Fruit fly (Drosophila melanogaster) whole organism, prepupa: ENCODE data around the gene Naa40.
A peak's percentile ranks its signal among the peaks of the same experiment; 100 is the strongest.

Source experiments
- Blimp-1 ChIP-seq: fragments of 200-800 bp; sonication (Bioruptor generic); optimal IDR thresholded peaks from 3 replicates; lab custom pipeline; 2017; ENCODE audit warnings: missing biosample characterization, missing genetic modification characterization, mild to moderate bottlenecking, moderate library complexity, missing genetic modification reagents
- CG10631 ChIP-seq: fragments of 200-800 bp; sonication (Bioruptor generic); optimal IDR thresholded peaks from 2 replicates; lab custom pipeline; 2016; ENCODE audit warnings: missing biosample characterization, missing genetic modification characterization
- CG10669 ChIP-seq: fragments of 200-800 bp; sonication (Bioruptor generic); optimal IDR thresholded peaks from 3 replicates; lab custom pipeline; 2018; ENCODE audit warnings: missing biosample characterization, mild to moderate bottlenecking, missing genetic modification characterization, moderate library complexity
- CG11294 ChIP-seq: fragments of 200-800 bp; sonication (Bioruptor generic); IDR thresholded peaks from 2 replicates; pipeline ENCODE4 v1.3.6; 2022; ENCODE audit warnings: missing biosample characterization, missing genetic modification characterization
- CG11762 ChIP-seq: fragments of 200-800 bp; sonication (Bioruptor generic); optimal IDR thresholded peaks from 3 replicates; lab custom pipeline; 2016; ENCODE audit warnings: missing biosample characterization, missing genetic modification characterization; ENCODE audit not compliant: insufficient read depth
- CG11902 ChIP-seq: fragments of 200-800 bp; sonication (Bioruptor generic); optimal IDR thresholded peaks from 3 replicates; lab custom pipeline; 2016; ENCODE audit warnings: missing biosample characterization, missing genetic modification characterization
- CG1621 ChIP-seq: fragments of 200-800 bp; sonication (Bioruptor generic); optimal IDR thresholded peaks from 3 replicates; lab custom pipeline; 2018; ENCODE audit warnings: missing biosample characterization, mild to moderate bottlenecking, missing genetic modification characterization
- CG16779 ChIP-seq: fragments of 200-800 bp; sonication (Bioruptor generic); optimal IDR thresholded peaks from 3 replicates; lab custom pipeline; 2017; ENCODE audit warnings: missing biosample characterization, mild to moderate bottlenecking, missing genetic modification characterization
- CG31627 ChIP-seq: fragments of 200-800 bp; sonication (Bioruptor generic); optimal IDR thresholded peaks from 3 replicates; lab custom pipeline; 2016; ENCODE audit warnings: missing biosample characterization, missing genetic modification characterization
- CG34406 ChIP-seq: fragments of 200-800 bp; sonication (Bioruptor generic); optimal IDR thresholded peaks from 3 replicates; lab custom pipeline; 2016; ENCODE audit warnings: missing biosample characterization, missing genetic modification characterization
- CG3919 ChIP-seq: fragments of 200-800 bp; sonication (Bioruptor generic); optimal IDR thresholded peaks from 3 replicates; lab custom pipeline; 2016; ENCODE audit warnings: missing biosample characterization, missing genetic modification characterization
- CG6792 ChIP-seq: fragments of 200-800 bp; sonication (Bioruptor generic); optimal IDR thresholded peaks from 3 replicates; lab custom pipeline; 2016; ENCODE audit warnings: missing biosample characterization, missing genetic modification characterization
- CG6808 ChIP-seq: fragments of 200-800 bp; sonication (Bioruptor generic); optimal IDR thresholded peaks from 3 replicates; lab custom pipeline; 2017; ENCODE audit warnings: missing biosample characterization, missing genetic modification characterization, mild to moderate bottlenecking, moderate library complexity, missing genetic modification reagents
- CG7368 ChIP-seq: fragments of 200-800 bp; sonication (Bioruptor generic); optimal IDR thresholded peaks from 3 replicates; lab custom pipeline; 2016; ENCODE audit warnings: missing biosample characterization, missing genetic modification characterization
- CG8119 ChIP-seq: fragments of 200-800 bp; sonication (Bioruptor generic); IDR thresholded peaks from 3 replicates; pipeline ENCODE4 v1.3.6; 2022; ENCODE audit warnings: missing biosample characterization, missing genetic modification characterization
- CG8319 ChIP-seq: fragments of 200-800 bp; sonication (Bioruptor generic); optimal IDR thresholded peaks from 3 replicates; lab custom pipeline; 2016; ENCODE audit warnings: missing biosample characterization, missing genetic modification characterization
- CG9139 ChIP-seq: fragments of 200-800 bp; sonication (Bioruptor generic); optimal IDR thresholded peaks from 3 replicates; lab custom pipeline; 2017; ENCODE audit warnings: missing biosample characterization, mild to moderate bottlenecking, missing genetic modification characterization
- Eip78C ChIP-seq: fragments of 200-800 bp; sonication (Bioruptor generic); peaks from one replicate; lab custom pipeline; 2016; ENCODE audit warnings: missing biosample characterization, missing genetic modification characterization
- Eip93F ChIP-seq: fragments of 200-800 bp; sonication (Bioruptor generic); optimal IDR thresholded peaks from 2 replicates; lab custom pipeline; 2016; ENCODE audit warnings: missing biosample characterization, mild to moderate bottlenecking, missing genetic modification characterization
- Ets96B ChIP-seq: fragments of 200-800 bp; optimal IDR thresholded peaks from 2 replicates; lab custom pipeline; 2019; ENCODE audit warnings: missing biosample characterization, mild to moderate bottlenecking, missing genetic modification characterization, moderate library complexity
- Gug ChIP-seq: fragments of 200-800 bp; sonication (Bioruptor generic); IDR thresholded peaks from 2 replicates; pipeline ENCODE4 v1.3.6; 2022; ENCODE audit warnings: missing biosample characterization, missing genetic modification characterization
- Hr38 ChIP-seq: sonication (Bioruptor generic); optimal IDR thresholded peaks from 2 replicates; lab custom pipeline; 2016; ENCODE audit warnings: missing biosample characterization, missing genetic modification characterization
- Hr39 ChIP-seq: fragments of 200-800 bp; sonication (Bioruptor generic); optimal IDR thresholded peaks from 2 replicates; lab custom pipeline; 2016; ENCODE audit warnings: missing biosample characterization, missing genetic modification characterization
- Lpt ChIP-seq: fragments of 200-800 bp; sonication (Bioruptor generic); optimal IDR thresholded peaks from 3 replicates; lab custom pipeline; 2016; ENCODE audit warnings: missing biosample characterization, missing genetic modification characterization
- OdsH ChIP-seq: fragments of 200-800 bp; sonication (Bioruptor generic); optimal IDR thresholded peaks from 3 replicates; lab custom pipeline; 2016; ENCODE audit warnings: missing biosample characterization, missing genetic modification characterization
- Sox102F ChIP-seq: fragments of 200-800 bp; sonication (Bioruptor generic); optimal IDR thresholded peaks from 2 replicates; lab custom pipeline; 2016; ENCODE audit warnings: missing biosample characterization, mild to moderate bottlenecking, missing genetic modification characterization
- Sox14 ChIP-seq: fragments of 200-800 bp; sonication (Bioruptor generic); optimal IDR thresholded peaks from 3 replicates; lab custom pipeline; 2016; ENCODE audit warnings: missing biosample characterization, missing genetic modification characterization
- Sox15 ChIP-seq: fragments of 200-800 bp; sonication (Bioruptor generic); optimal IDR thresholded peaks from 3 replicates; lab custom pipeline; 2016; ENCODE audit warnings: missing biosample characterization, missing genetic modification characterization
- achi ChIP-seq: fragments of 200-800 bp; sonication (Bioruptor generic); optimal IDR thresholded peaks from 3 replicates; lab custom pipeline; 2016; ENCODE audit warnings: missing biosample characterization, missing genetic modification characterization
- acj6 ChIP-seq: fragments of 200-800 bp; sonication (Bioruptor generic); optimal IDR thresholded peaks from 3 replicates; lab custom pipeline; 2016; ENCODE audit warnings: missing biosample characterization, missing genetic modification characterization
- dac ChIP-seq: fragments of 200-800 bp; sonication (Bioruptor generic); optimal IDR thresholded peaks from 2 replicates; lab custom pipeline; 2017; ENCODE audit warnings: missing biosample characterization, mild to moderate bottlenecking, missing genetic modification characterization
- eg ChIP-seq: fragments of 200-800 bp; sonication (Bioruptor generic); IDR thresholded peaks from 3 replicates; pipeline ENCODE4 v1.3.6; 2022; ENCODE audit warnings: missing biosample characterization, missing genetic modification characterization
- esn ChIP-seq: fragments of 200-800 bp; sonication (Bioruptor generic); optimal IDR thresholded peaks from 2 replicates; lab custom pipeline; 2016; ENCODE audit warnings: missing biosample characterization, mild to moderate bottlenecking, missing genetic modification characterization, moderate library complexity
- fd59A ChIP-seq: fragments of 200-800 bp; sonication (Bioruptor generic); optimal IDR thresholded peaks from 2 replicates; lab custom pipeline; 2017; ENCODE audit warnings: missing biosample characterization, mild to moderate bottlenecking, missing genetic modification characterization, missing genetic modification reagents
- lz ChIP-seq: fragments of 200-800 bp; sonication (Bioruptor generic); optimal IDR thresholded peaks from 3 replicates; lab custom pipeline; 2016; ENCODE audit warnings: missing biosample characterization, missing genetic modification characterization
- net ChIP-seq: fragments of 200-800 bp; sonication (Bioruptor generic); optimal IDR thresholded peaks from 3 replicates; lab custom pipeline; 2016; ENCODE audit warnings: missing biosample characterization, missing genetic modification characterization
- pdm3 ChIP-seq: fragments of 200-800 bp; sonication (Bioruptor generic); optimal IDR thresholded peaks from 3 replicates; lab custom pipeline; 2016; ENCODE audit warnings: missing biosample characterization, missing genetic modification characterization
- salr ChIP-seq, 2 experiments: fragments of 200-800 bp; sonication (Bioruptor generic); optimal IDR thresholded peaks; 3 replicates each; lab custom pipeline; 2016 to 2018; ENCODE audit warnings: missing biosample characterization in 2 of 2, missing genetic modification characterization in 2 of 2, mild to moderate bottlenecking in 1 of 2
- spab ChIP-seq: fragments of 200-800 bp; sonication (Bioruptor generic); optimal IDR thresholded peaks from 2 replicates; lab custom pipeline; 2017; ENCODE audit warnings: missing biosample characterization, mild to moderate bottlenecking, missing genetic modification characterization, missing genetic modification reagents
- topi ChIP-seq: fragments of 200-800 bp; sonication (Bioruptor generic); optimal IDR thresholded peaks from 3 replicates; lab custom pipeline; 2016; ENCODE audit warnings: missing biosample characterization, missing genetic modification characterization
- vri ChIP-seq: fragments of 200-800 bp; sonication (Bioruptor generic); optimal IDR thresholded peaks from 3 replicates; lab custom pipeline; 2016; ENCODE audit warnings: missing biosample characterization, mild to moderate bottlenecking, missing genetic modification characterization

Gene Naa40

DNA sequence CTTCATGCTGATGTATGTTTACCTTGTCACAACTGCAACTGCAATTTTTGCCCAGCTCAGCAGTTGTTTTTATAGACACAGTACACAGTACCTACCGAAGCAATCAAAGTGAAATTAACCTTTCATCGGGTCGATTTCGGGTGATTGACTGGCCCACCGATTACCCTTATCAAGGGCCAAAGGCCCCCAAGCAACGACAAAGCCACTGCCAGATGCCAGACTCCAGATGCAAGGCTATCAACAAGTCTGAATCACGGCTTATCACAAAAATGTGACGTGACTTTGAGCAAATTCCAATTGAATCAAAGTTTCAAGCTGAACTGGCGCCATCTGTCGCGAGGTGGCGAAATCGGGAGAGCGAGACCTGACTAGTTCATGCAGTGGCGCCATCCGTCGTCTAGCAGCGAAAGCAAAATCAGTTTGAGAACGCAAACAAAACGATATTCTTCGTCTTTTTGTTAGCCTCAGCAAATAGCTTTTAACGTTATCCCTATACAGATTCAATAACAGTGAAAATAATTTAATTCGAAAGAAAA is 7.9 kb downstream of the Naa40 start, which contains the start of gene Obp99b (continued):
- TF ChIP-seq Hr38 (GFP tag; lab: Kevin White, UChicago) (no peak), salr (GFP tag; optimal IDR thresholded peaks at IDR 0.05; lab: Kevin White, UChicago) (peak in 1 of 2 experiments; percentile 74), topi (GFP tag; lab: Kevin White, UChicago) (peak; percentile 66), Eip78C (GFP tag; lab: Kevin White, UChicago) (peak; percentile 91), Gug (GFP tag; lab: Robert Waterston, UW) (peak; percentile 41; the same call in 1 of the 2 replicates), Lpt (GFP tag; lab: Kevin White, UChicago) (peak; percentile 41), CG34406 (GFP tag; lab: Kevin White, UChicago) (peak; percentile 45), vri (GFP tag; lab: Kevin White, UChicago) (peak; percentile 53), Ets96B (tag; lab: Kevin White, UChicago) (peak; percentile 50), lz (GFP tag; lab: Kevin White, UChicago) (peak; percentile 63), CG10631 (no peak), CG11902 (peak; percentile 7), CG31627 (peak; percentile 58), CG6808 (GFP tag; lab: Kevin White, UChicago) (peak; percentile 68), Blimp-1 (no peak), Sox102F (GFP tag; lab: Kevin White, UChicago) (peak; percentile 41), spab (peak; percentile 53), Sox14 (GFP tag; lab: Kevin White, UChicago) (peak; percentile 72), CG16779 (peak; percentile 46), CG6792 (GFP tag; lab: Kevin White, UChicago) (peak; percentile 44), CG11762 (GFP tag; lab: Kevin White, UChicago) (peak; percentile 37), CG11294 (peak; percentile 48; the same call in 1 of the 2 replicates), acj6 (GFP tag; lab: Kevin White, UChicago) (peak; percentile 78), pdm3 (peak; percentile 79), CG8319 (GFP tag; lab: Kevin White, UChicago) (peak; percentile 60)

DNA sequence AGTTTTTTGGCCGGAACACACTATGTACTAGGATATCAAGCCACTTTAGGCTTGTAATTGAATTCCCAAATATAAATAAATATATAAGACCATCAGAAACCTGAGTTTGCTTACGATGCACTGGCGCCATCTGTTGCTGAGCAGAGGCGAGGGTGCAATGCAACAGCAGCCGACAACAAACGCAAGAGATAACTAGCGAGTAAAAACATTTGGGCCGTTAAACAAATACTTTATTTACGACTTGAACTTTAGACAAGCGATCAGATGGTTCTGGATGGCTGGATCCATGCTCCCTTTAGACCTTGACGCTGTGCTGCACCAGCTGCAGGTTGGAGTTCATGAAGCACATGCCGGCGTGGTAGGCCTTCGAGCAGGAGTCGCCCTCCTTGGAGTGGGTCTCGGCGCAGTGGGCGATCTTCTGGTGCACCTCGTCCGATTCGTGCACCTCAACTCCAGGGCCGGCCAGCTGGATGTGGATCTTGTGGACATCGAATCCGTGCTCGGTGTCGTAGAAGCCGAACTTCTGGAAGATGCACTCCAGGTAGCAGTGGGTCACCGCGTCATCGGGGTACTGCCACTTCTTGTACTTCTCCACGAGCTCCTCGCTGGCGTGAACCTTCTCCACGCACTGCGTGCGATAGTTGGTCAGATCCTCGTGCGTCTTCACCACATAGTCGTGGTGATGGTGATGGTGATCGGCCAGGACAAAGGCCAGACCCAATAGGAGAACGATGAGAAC is 8.5 kb downstream of the Naa40 start:
- TF ChIP-seq CG8319 (GFP tag; lab: Kevin White, UChicago) (no peak), Eip78C (GFP tag; lab: Kevin White, UChicago) (peak; percentile 36), CG3919 (GFP tag; lab: Kevin White, UChicago) (peak; percentile 5), OdsH (peak; percentile 6)

DNA sequence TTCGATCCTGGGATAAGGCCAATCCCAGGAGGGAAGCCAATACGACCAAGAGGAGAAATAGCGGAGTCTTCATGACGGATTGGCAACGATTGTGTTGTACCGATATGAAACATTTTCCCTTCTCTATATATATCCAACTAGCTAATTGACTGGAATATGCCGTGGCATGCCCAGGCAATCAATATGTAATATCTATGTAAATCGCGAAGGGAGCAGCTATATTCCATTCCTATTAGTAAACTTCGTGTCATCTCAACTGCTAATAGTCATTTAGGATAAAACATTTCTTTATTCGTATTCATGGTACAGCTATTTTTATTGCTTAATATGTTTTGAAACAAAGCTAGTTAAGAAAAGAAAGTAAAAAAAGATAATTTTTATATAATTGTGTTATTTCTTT is 9.5 kb downstream of the Naa40 start, which contains the start of gene Dup99B:
TSS of gene Dup99B (minus strand) at position 101 of the 400 bp plus-strand sequence.
- TF ChIP-seq CG1621: no peak
- no peak for TF ChIP-seq Hr39
- no peak for TF ChIP-seq CG31627
- TF ChIP-seq Sox102F (GFP tag; lab: Kevin White, UChicago): no peak
- TF ChIP-seq esn (GFP tag; lab: Kevin White, UChicago): no peak
- TF ChIP-seq dac (GFP tag; lab: Kevin White, UChicago): no peak
- TF ChIP-seq CG10669 (GFP tag; lab: Kevin White, UChicago): no peak
- no peak for TF ChIP-seq topi (GFP tag; lab: Kevin White, UChicago)

DNA sequence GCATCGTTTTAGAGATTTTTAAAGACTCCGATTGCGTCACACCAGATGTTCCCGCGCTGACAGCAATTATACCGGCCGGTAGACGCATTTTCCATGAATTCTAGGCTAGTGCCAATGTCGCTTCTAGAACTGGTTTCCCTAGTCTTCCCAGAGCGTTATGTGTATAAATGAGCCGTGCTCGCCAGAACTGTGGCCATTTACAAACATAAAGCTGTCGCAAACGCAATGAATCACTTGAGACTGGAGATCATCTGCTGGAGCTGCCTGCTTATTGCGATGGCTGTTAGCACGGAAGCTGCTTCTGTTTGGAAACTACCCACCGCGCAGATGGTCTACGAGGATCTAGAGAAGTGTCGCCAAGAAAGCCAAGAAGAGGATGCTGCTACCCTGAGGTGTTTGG is 10.4 kb downstream of the Naa40 start, which contains the start of gene Obp99d:
TSS of gene Obp99d (plus strand) at position 192 of the 400 bp plus-strand sequence.
- no peak for TF ChIP-seq fd59A (GFP tag; lab: Kevin White, UChicago)
- no peak for TF ChIP-seq CG9139 (GFP tag; lab: Kevin White, UChicago)
- no peak for TF ChIP-seq Sox102F (GFP tag; lab: Kevin White, UChicago)
- no peak for TF ChIP-seq Eip93F (GFP tag; lab: Kevin White, UChicago)
- TF ChIP-seq CG8119 (GFP tag; lab: Robert Waterston, UW): no peak
- no peak for TF ChIP-seq pdm3
- TF ChIP-seq Hr38 (GFP tag; lab: Kevin White, UChicago): no peak
- TF ChIP-seq net (GFP tag; lab: Kevin White, UChicago): no peak
- no peak for TF ChIP-seq salr (GFP tag; optimal IDR thresholded peaks at IDR 0.05; lab: Kevin White, UChicago)
- no peak for TF ChIP-seq achi
- no peak for TF ChIP-seq eg (GFP tag; lab: Robert Waterston, UW)
- TF ChIP-seq Eip78C (GFP tag; lab: Kevin White, UChicago): no peak
- no peak for TF ChIP-seq topi (GFP tag; lab: Kevin White, UChicago)
- TF ChIP-seq Sox15: no peak
- TF ChIP-seq Hr39: no peak
- TF ChIP-seq CG10669 (GFP tag; lab: Kevin White, UChicago): no peak
- no peak for TF ChIP-seq CG31627
- no peak for TF ChIP-seq spab
- TF ChIP-seq CG7368: no peak
- no peak for TF ChIP-seq acj6 (GFP tag; lab: Kevin White, UChicago)
